Fruit fly (Drosophila melanogaster) whole organism, pupa: ENCODE measurements around the gene CG17544.

Experiments
- CG15710 ChIP-seq: fragments of 200-800 bp; sonication (Bioruptor generic); optimal IDR thresholded peaks from 2 replicates; lab custom pipeline; 2018; ENCODE audit warnings: missing biosample characterization, mild to moderate bottlenecking, missing genetic modification characterization, moderate library complexity
- CG32121 ChIP-seq: fragments of 200-800 bp; sonication (Bioruptor generic); IDR thresholded peaks from 2 replicates; pipeline ENCODE4 v1.3.6; 2022; ENCODE audit warnings: missing biosample characterization, missing genetic modification characterization
- CG9948 ChIP-seq: fragments of 200-800 bp; sonication (Bioruptor generic); optimal IDR thresholded peaks from 2 replicates; lab custom pipeline; 2018; ENCODE audit warnings: missing biosample characterization, mild to moderate bottlenecking, missing genetic modification characterization, moderate library complexity
- EcR ChIP-seq: fragments of 200-800 bp; sonication (Bioruptor generic); optimal IDR thresholded peaks from 3 replicates; lab custom pipeline; 2019; ENCODE audit warnings: missing biosample characterization, missing genetic modification characterization, mild to moderate bottlenecking, moderate library complexity, missing genetic modification reagents
- Ets98B ChIP-seq: fragments of 200-800 bp; sonication (Bioruptor generic); IDR thresholded peaks from 2 replicates; pipeline ENCODE4 v1.3.6; 2022; ENCODE audit warnings: missing biosample characterization, missing genetic modification characterization
- Pif1A ChIP-seq: fragments of 200-800 bp; sonication (Bioruptor generic); optimal IDR thresholded peaks from 3 replicates; lab custom pipeline; 2016; ENCODE audit warnings: missing biosample characterization, missing genetic modification characterization
- gl ChIP-seq: fragments of 200-800 bp; sonication (Bioruptor generic); optimal IDR thresholded peaks from 2 replicates; lab custom pipeline; 2018; ENCODE audit warnings: missing biosample characterization, mild to moderate bottlenecking, missing genetic modification characterization
- rn ChIP-seq: fragments of 200-800 bp; sonication (Bioruptor generic); IDR thresholded peaks from 2 replicates; pipeline ENCODE4 v1.3.6; 2022; ENCODE audit warnings: missing biosample characterization, missing genetic modification characterization

DNA sequence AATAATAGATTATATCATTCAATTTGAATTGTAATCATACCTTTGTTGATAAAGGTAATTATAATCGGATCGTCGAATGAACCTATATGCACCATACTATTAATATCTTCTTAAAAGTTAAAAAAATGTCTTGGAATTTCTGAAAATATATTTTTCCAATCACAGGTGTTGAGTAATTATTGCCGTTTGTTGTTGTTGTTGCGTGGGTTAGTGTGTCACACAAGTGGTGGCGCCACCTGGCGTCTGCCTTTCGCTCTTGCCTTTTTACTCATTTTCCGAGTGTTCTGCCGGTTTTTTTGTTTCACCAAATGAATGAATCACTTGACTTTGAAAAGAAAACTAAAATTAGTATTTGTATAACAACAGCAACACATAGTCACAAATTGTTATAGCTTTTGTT lies 16.8 kb upstream of the CG17544 start:
- TF ChIP-seq gl (tag; lab: Kevin White, UChicago) (no peak), CG9948 (tag; lab: Kevin White, UChicago) (no peak), rn (GFP tag; lab: Robert Waterston, UW) (no peak), CG32121 (GFP tag; lab: Robert Waterston, UW) (no peak), EcR (GFP tag; lab: Kevin White, UChicago) (no peak), Pif1A (GFP tag; lab: Kevin White, UChicago) (no peak), CG15710 (tag; lab: Kevin White, UChicago) (no peak), Ets98B (GFP tag; lab: Robert Waterston, UW) (no peak)
